Worm (Caenorhabditis elegans): Measurements from ENCODE around the gene R08D7.4.
A peak's percentile ranks its signal among the peaks of the same experiment; 100 is the strongest.

Gene R08D7.4

DNA sequence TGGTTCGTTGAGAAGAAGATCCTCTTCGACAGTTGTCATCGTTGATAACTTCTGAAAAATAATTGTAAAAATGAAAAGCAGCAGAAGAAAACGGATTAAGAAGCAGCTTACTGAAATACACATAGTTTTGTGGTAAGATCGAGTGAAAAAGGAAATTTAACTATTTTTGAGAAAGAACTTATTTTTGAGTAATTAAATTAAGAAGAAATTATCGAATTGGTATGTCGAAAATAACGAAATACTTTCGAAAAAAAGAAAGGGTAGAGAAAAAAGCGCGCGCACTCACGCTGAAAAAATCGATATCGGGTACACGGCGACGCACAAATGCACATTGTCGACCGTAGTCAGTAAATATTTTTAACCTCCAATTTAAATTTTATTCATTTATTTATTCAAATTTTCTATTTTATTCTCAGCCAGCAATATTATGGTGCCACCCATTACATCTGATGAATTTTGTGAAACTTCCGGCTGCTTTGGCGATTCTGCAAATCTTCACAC, 15.5 kb upstream of the R08D7.4 start, which contains the start of the genes ZK643.5 and ZK643.2 (continued):
- no peak for TF ChIP-seq K11D2.4 (GFP tag; IDR thresholded peaks at IDR 0.05)
- TF ChIP-seq xnd-1 (tag; optimal IDR thresholded peaks at IDR 0.05) = no peak
- no peak for TF ChIP-seq Y67H2A.10 (GFP tag; conservative IDR thresholded peaks at IDR 0.05)
- TF ChIP-seq aptf-3 (GFP tag; IDR thresholded peaks at IDR 0.05) = no peak
- no peak for TF ChIP-seq ceh-91 (GFP tag; IDR thresholded peaks at IDR 0.05)
- peak; percentile 74 for TF ChIP-seq athp-1 (tag; optimal IDR thresholded peaks at IDR 0.05)
- TF ChIP-seq lin-40 (tag; optimal IDR thresholded peaks at IDR 0.05) = no peak
- peak; percentile 19 for TF ChIP-seq attf-5 (GFP tag; optimal IDR thresholded peaks at IDR 0.05)
- no peak for TF ChIP-seq ama-1 (optimal IDR thresholded peaks at IDR 0.05)
- TF ChIP-seq ama-1 (GFP tag; optimal IDR thresholded peaks at IDR 0.05) = peak in 1 of 2 experiments; percentile 64
- no peak for TF ChIP-seq attf-3 (GFP tag; conservative IDR thresholded peaks at IDR 0.05)
- no peak for TF ChIP-seq him-1 (tag; optimal IDR thresholded peaks at IDR 0.05)
- no peak for TF ChIP-seq lir-1 (GFP tag; conservative IDR thresholded peaks at IDR 0.05)
- no peak for TF ChIP-seq C17E4.6 (GFP tag; IDR thresholded peaks at IDR 0.05)
- TF ChIP-seq bed-1 (GFP tag; IDR thresholded peaks at IDR 0.05) = no peak
- no peak for TF ChIP-seq B0035.1 (tag; optimal IDR thresholded peaks at IDR 0.05)
- TF ChIP-seq F37B4.10 (GFP tag; IDR thresholded peaks at IDR 0.05) = no peak
- no peak for TF ChIP-seq zim-3 (tag; optimal IDR thresholded peaks at IDR 0.05)
- no peak for TF ChIP-seq tbx-9 (tag; optimal IDR thresholded peaks at IDR 0.05; ENCODE audit: borderline replicate concordance)
- no peak for TF ChIP-seq ceh-58 (GFP tag; IDR thresholded peaks at IDR 0.05)
- no peak for TF ChIP-seq ekl-4 (GFP tag; IDR thresholded peaks at IDR 0.05)
- TF ChIP-seq let-607 (tag; optimal IDR thresholded peaks at IDR 0.05) = no peak
- TF ChIP-seq gei-17 (GFP tag; optimal IDR thresholded peaks at IDR 0.05) = no peak
- TF ChIP-seq cebp-2 (GFP tag; IDR thresholded peaks at IDR 0.05) = no peak
- no peak for TF ChIP-seq F52B5.7 (tag; optimal IDR thresholded peaks at IDR 0.05)
- no peak for TF ChIP-seq lag-1 (GFP tag; IDR thresholded peaks at IDR 0.05)
- no peak for TF ChIP-seq B0019.2 (GFP tag; conservative IDR thresholded peaks at IDR 0.05)
- TF ChIP-seq chd-7 (tag; optimal IDR thresholded peaks at IDR 0.05) = no peak
- 0 out of 2 replicates have a peak, but pooled peaks have one; percentile 11 for TF ChIP-seq nfyb-1 (GFP tag; IDR thresholded peaks at IDR 0.05)
- no peak for TF ChIP-seq cebp-1 (GFP tag; IDR thresholded peaks at IDR 0.05)
- TF ChIP-seq cebp-1 (tag; optimal IDR thresholded peaks at IDR 0.05) = peak; percentile 63
- TF ChIP-seq ztf-22 (GFP tag; optimal IDR thresholded peaks at IDR 0.05) = no peak
- TF ChIP-seq ets-4 (GFP tag; optimal IDR thresholded peaks at IDR 0.05) = no peak
- TF ChIP-seq K12H6.12 (tag; optimal IDR thresholded peaks at IDR 0.05) = no peak
- TF ChIP-seq nhr-179 (tag; optimal IDR thresholded peaks at IDR 0.05) = no peak
- no peak for TF ChIP-seq Y95B8A.8 (GFP tag; IDR thresholded peaks at IDR 0.05)
- no peak for TF ChIP-seq lsy-27 (tag; optimal IDR thresholded peaks at IDR 0.05; ENCODE audit: borderline replicate concordance, insufficient read depth)
- no peak for TF ChIP-seq F33H1.4 (GFP tag; IDR thresholded peaks at IDR 0.05)
- TF ChIP-seq F57C9.4 (tag; optimal IDR thresholded peaks at IDR 0.05) = no peak
- TF ChIP-seq ztf-6 (GFP tag; IDR thresholded peaks at IDR 0.05) = no peak
- 0 out of 2 replicates have a peak, but pooled peaks have one; percentile 15 for TF ChIP-seq rcor-1 (GFP tag; IDR thresholded peaks at IDR 0.05)
- TF ChIP-seq egl-44 (GFP tag; IDR thresholded peaks at IDR 0.05) = no peak
- no peak for TF ChIP-seq mel-28 (tag; optimal IDR thresholded peaks at IDR 0.05; ENCODE audit: borderline replicate concordance)
- TF ChIP-seq lin-54 (GFP tag; optimal IDR thresholded peaks at IDR 0.05) = peak; percentile 70
- no peak for TF ChIP-seq mes-4 (tag; optimal IDR thresholded peaks at IDR 0.05)
- TF ChIP-seq efl-1 (GFP tag; optimal IDR thresholded peaks at IDR 0.05) = peak; percentile 82
- TF ChIP-seq lin-26 (GFP tag; IDR thresholded peaks at IDR 0.05) = no peak
- no peak for TF ChIP-seq sea-2 (GFP tag; IDR thresholded peaks at IDR 0.05)
- TF ChIP-seq atf-7 (tag; optimal IDR thresholded peaks at IDR 0.05) = no peak
- peak; percentile 22 for TF ChIP-seq ceh-27 (GFP tag; optimal IDR thresholded peaks at IDR 0.05)

All from whole organism, young adult.